Worm (Caenorhabditis elegans): Measurements from ENCODE around the gene tpk-1.

tpk-1 gene

DNA sequence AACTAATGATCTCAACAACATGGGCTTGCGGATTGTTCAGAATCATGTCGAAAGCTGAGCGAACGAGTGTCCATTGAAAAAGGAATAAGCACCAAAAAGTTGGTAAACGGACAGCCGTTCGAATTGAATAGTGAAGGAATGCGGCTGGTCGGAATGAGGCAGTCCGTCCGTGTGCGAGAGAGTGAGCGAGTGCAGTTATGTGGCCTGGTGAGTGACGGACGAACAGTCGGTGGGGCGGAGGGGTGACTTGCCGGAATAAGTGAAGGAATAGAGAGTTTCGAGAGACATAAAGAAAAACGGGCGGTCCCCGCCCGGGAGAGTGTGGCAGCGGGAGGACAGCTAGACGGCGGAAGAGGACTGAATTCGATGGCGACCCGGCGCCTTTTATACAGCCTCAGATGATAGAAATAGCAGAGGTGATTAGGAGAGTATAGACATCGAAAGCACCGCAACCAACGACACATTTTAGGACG, 46.6 kb upstream of the tpk-1 start (continued):
- TF ChIP-seq nhr-28 (tag; optimal IDR thresholded peaks at IDR 0.05), result no peak
- no peak for TF ChIP-seq pqm-1 (tag; optimal IDR thresholded peaks at IDR 0.05)
- TF ChIP-seq Y116A8C.19 (tag; optimal IDR thresholded peaks at IDR 0.05; ENCODE audit: borderline replicate concordance), result no peak
- peak; percentile 59 to 66 for TF ChIP-seq lsy-2 (tag; optimal IDR thresholded peaks at IDR 0.05)
- peak; percentile 74 for TF ChIP-seq C04F5.9 (tag; optimal IDR thresholded peaks at IDR 0.05)
- peak; percentile 35 for TF ChIP-seq zip-4 (GFP tag; optimal IDR thresholded peaks at IDR 0.05)
- no peak for TF ChIP-seq tlp-1 (tag; optimal IDR thresholded peaks at IDR 0.05)
- peak; percentile 7 for TF ChIP-seq lin-39 (tag; optimal IDR thresholded peaks at IDR 0.05)
- TF ChIP-seq ceh-63 (GFP tag; optimal IDR thresholded peaks at IDR 0.05), result no peak
- no peak for TF ChIP-seq ceh-90 (tag; optimal IDR thresholded peaks at IDR 0.05)
- peak; percentile 82 for TF ChIP-seq nhr-90 (tag; optimal IDR thresholded peaks at IDR 0.05; ENCODE audit: poor library complexity)
- TF ChIP-seq ama-1 (optimal IDR thresholded peaks at IDR 0.05), result peak; percentile 96
- no peak for TF ChIP-seq mab-9 (GFP tag; IDR thresholded peaks at IDR 0.05)
- no peak for TF ChIP-seq irx-1 (tag; optimal IDR thresholded peaks at IDR 0.05)
- TF ChIP-seq snpc-4 (tag; optimal IDR thresholded peaks at IDR 0.05), result no peak
- TF ChIP-seq C16A3.4 (tag; optimal IDR thresholded peaks at IDR 0.05), result no peak
- TF ChIP-seq unc-86 (tag; optimal IDR thresholded peaks at IDR 0.05), result no peak
- peak; percentile 60 for TF ChIP-seq C34B4.2 (tag; optimal IDR thresholded peaks at IDR 0.05)
- TF ChIP-seq unc-30 (tag; optimal IDR thresholded peaks at IDR 0.05), result no peak
- no peak for TF ChIP-seq nhr-84 (tag; optimal IDR thresholded peaks at IDR 0.05)
- peak in 2 of 3 experiments; percentile 18 to 40 for TF ChIP-seq dpl-1 (GFP tag; optimal IDR thresholded peaks at IDR 0.05)
- no peak for TF ChIP-seq nhr-12 (tag; optimal IDR thresholded peaks at IDR 0.05)
- TF ChIP-seq lir-3 (tag; optimal IDR thresholded peaks at IDR 0.05; ENCODE audit: poor library complexity), result peak; percentile 55
- peak; percentile 67 for TF ChIP-seq xbp-1 (tag; optimal IDR thresholded peaks at IDR 0.05)
- no peak for TF ChIP-seq nhr-77 (tag; optimal IDR thresholded peaks at IDR 0.05)
- peak; percentile 56 for TF ChIP-seq ztf-4 (tag; optimal IDR thresholded peaks at IDR 0.05)
- no peak for TF ChIP-seq ces-1 (GFP tag; optimal IDR thresholded peaks at IDR 0.05)
- TF ChIP-seq aly-2 (tag; optimal IDR thresholded peaks at IDR 0.05), result no peak
- no peak for TF ChIP-seq isw-1 (GFP tag; IDR thresholded peaks at IDR 0.05)
- TF ChIP-seq pag-3 (tag; optimal IDR thresholded peaks at IDR 0.05; ENCODE audit: borderline replicate concordance, insufficient read depth), result peak; percentile 79
- TF ChIP-seq pax-3 (tag; optimal IDR thresholded peaks at IDR 0.05), result no peak
- TF ChIP-seq snu-23 (GFP tag; optimal IDR thresholded peaks at IDR 0.05), result peak; percentile 94
- no peak for TF ChIP-seq fkh-4 (tag; optimal IDR thresholded peaks at IDR 0.05; ENCODE audit: borderline replicate concordance)
- no peak for TF ChIP-seq aha-1 (tag; optimal IDR thresholded peaks at IDR 0.05)
- peak; percentile 48 for TF ChIP-seq mep-1 (tag; optimal IDR thresholded peaks at IDR 0.05)
- TF ChIP-seq egl-13 (tag; optimal IDR thresholded peaks at IDR 0.05), result no peak
- peak; percentile 55 for TF ChIP-seq skn-1 (tag; optimal IDR thresholded peaks at IDR 0.05)
- TF ChIP-seq nhr-237 (tag; optimal IDR thresholded peaks at IDR 0.05), result no peak

ce11 chrIII:8866038-8866437, 45.9 kb upstream of the tpk-1 start:
- no peak for TF ChIP-seq vab-15 (tag; optimal IDR thresholded peaks at IDR 0.05)
- TF ChIP-seq unc-62 (GFP tag; optimal IDR thresholded peaks at IDR 0.05), result no peak
- no peak for TF ChIP-seq efl-1 (optimal IDR thresholded peaks at IDR 0.05)
- TF ChIP-seq efl-1 (GFP tag; optimal IDR thresholded peaks at IDR 0.05 in 1 of 2), result peak in 1 of 2 experiments; percentile 63
- no peak for TF ChIP-seq nhr-19 (GFP tag; conservative IDR thresholded peaks at IDR 0.05)
- no peak for TF ChIP-seq tbx-2 (tag; optimal IDR thresholded peaks at IDR 0.05)

Data from whole organism, L1 larva.